Worm (Caenorhabditis elegans) whole organism, L4 larva: Measurements from ENCODE around the gene myrf-2.
A peak's percentile ranks its signal among the peaks of the same experiment; 100 is the strongest.

Experiments
- F10B5.3 ChIP-seq: sonication (generic microtip); optimal IDR thresholded peaks from 2 replicates; lab custom pipeline; 2016; ENCODE audit warnings: mild to moderate bottlenecking, missing genetic modification characterization, missing compliant biosample characterization
- F26F4.8 ChIP-seq: fragments of 200-800 bp; sonication (Bioruptor generic); conservative IDR thresholded peaks from 2 replicates; pipeline ENCODE4 v1.3.6; 2022; ENCODE audit warnings: missing genetic modification characterization, missing compliant biosample characterization
- F37D6.2 ChIP-seq: sonication (generic microtip); optimal IDR thresholded peaks from 2 replicates; lab custom pipeline; 2016; ENCODE audit warnings: mild to moderate bottlenecking, missing genetic modification characterization, missing compliant biosample characterization
- F44E2.7 ChIP-seq: fragments of 200-800 bp; sonication (Bioruptor generic); IDR thresholded peaks from 2 replicates; pipeline ENCODE4 v2.1.2; 2022; ENCODE audit warnings: missing genetic modification characterization, missing compliant biosample characterization
- R02D3.7 ChIP-seq: fragments of 150-350 bp; sonication (generic microtip); optimal IDR thresholded peaks from 3 replicates; lab custom pipeline; 2014; ENCODE audit warnings: missing biosample characterization, missing genetic modification characterization
- T20F7.1 ChIP-seq: fragments of 200-800 bp; sonication (Bioruptor generic); optimal IDR thresholded peaks from 2 replicates; lab custom pipeline; 2018; ENCODE audit warnings: mild to moderate bottlenecking, missing genetic modification characterization, missing compliant biosample characterization
- T26A8.4 ChIP-seq: fragments of 200-800 bp; sonication (Bioruptor generic); IDR thresholded peaks from 2 replicates; pipeline ENCODE4 v1.3.6; 2022; ENCODE audit warnings: missing genetic modification characterization, missing compliant biosample characterization
- Y105C5A.15 ChIP-seq: fragments of 200-800 bp; sonication (Bioruptor generic); IDR thresholded peaks from 2 replicates; pipeline ENCODE4 v1.3.6; 2022; ENCODE audit warnings: missing genetic modification characterization, missing compliant biosample characterization
- Y75B8A.6 ChIP-seq: fragments of 200-800 bp; sonication (Bioruptor generic); IDR thresholded peaks from 2 replicates; pipeline ENCODE4 v1.3.6; 2022; ENCODE audit warnings: missing genetic modification reagents, missing genetic modification characterization, missing compliant biosample characterization
- ama-1 ChIP-seq: fragments of 150-350 bp; optimal IDR thresholded peaks from 2 replicates; lab custom pipeline; 2014; ENCODE audit warnings: inconsistent platforms, mixed read lengths
- arid-1 ChIP-seq: fragments of 200-800 bp; sonication (Bioruptor generic); conservative IDR thresholded peaks from 2 replicates; pipeline ENCODE4 v1.3.6; 2022; ENCODE audit warnings: missing genetic modification reagents, missing genetic modification characterization, missing compliant biosample characterization
- ceh-32 ChIP-seq: sonication (generic microtip); optimal IDR thresholded peaks from 2 replicates; lab custom pipeline; 2016; ENCODE audit warnings: mild to moderate bottlenecking, missing genetic modification characterization, missing compliant biosample characterization; ENCODE audit not compliant: poor library complexity
- ceh-62 ChIP-seq: sonication (generic microtip); optimal IDR thresholded peaks from 2 replicates; lab custom pipeline; 2017; ENCODE audit warnings: missing biosample characterization, missing genetic modification characterization
- ces-1 ChIP-seq: fragments of 150-350 bp; sonication (generic microtip); optimal IDR thresholded peaks from 4 replicates; lab custom pipeline; 2014; ENCODE audit warnings: missing biosample characterization, missing genetic modification reagents, missing genetic modification characterization
- daf-16 ChIP-seq, 3 experiments: sonication (generic microtip); optimal IDR thresholded peaks; 2 replicates each; lab custom pipeline; 2016 to 2017; ENCODE audit warnings: missing genetic modification characterization in 3 of 3, missing genetic modification reagents in 3 of 3, mild to moderate bottlenecking in 2 of 3, missing compliant biosample characterization in 2 of 3, missing biosample characterization in 1 of 3, moderate library complexity in 1 of 3
- dmd-9 ChIP-seq: fragments of 200-800 bp; sonication (Bioruptor generic); IDR thresholded peaks from 2 replicates; pipeline ENCODE4 v1.3.6; 2022; ENCODE audit warnings: missing genetic modification reagents, missing genetic modification characterization, missing compliant biosample characterization
- dpl-1 ChIP-seq: fragments of 150-350 bp; optimal IDR thresholded peaks from 2 replicates; lab custom pipeline; 2014; ENCODE audit warnings: missing biosample characterization, missing genetic modification reagents, missing genetic modification characterization
- fos-1 ChIP-seq: fragments of 150-350 bp; optimal IDR thresholded peaks from 2 replicates; lab custom pipeline; 2014; ENCODE audit warnings: missing biosample characterization, missing genetic modification characterization
- gei-8 ChIP-seq: fragments of 200-800 bp; sonication (Bioruptor generic); optimal IDR thresholded peaks from 2 replicates; lab custom pipeline; 2018; ENCODE audit warnings: mild to moderate bottlenecking, missing genetic modification characterization, missing compliant biosample characterization
- hif-1 ChIP-seq, 2 experiments: sonication (generic microtip); optimal IDR thresholded peaks; 2 replicates each; lab custom pipeline; 2016 to 2017; ENCODE audit warnings: missing compliant biosample characterization in 2 of 2, missing genetic modification characterization in 2 of 2, missing genetic modification reagents in 2 of 2, missing genotype in 2 of 2, mild to moderate bottlenecking in 1 of 2
- hlh-11 ChIP-seq: fragments of 200-800 bp; sonication (Bioruptor generic); optimal IDR thresholded peaks from 2 replicates; lab custom pipeline; 2018; ENCODE audit warnings: mild to moderate bottlenecking, missing genetic modification characterization, missing compliant biosample characterization
- hlh-30 ChIP-seq: sonication (generic microtip); optimal IDR thresholded peaks from 2 replicates; lab custom pipeline; 2017; ENCODE audit warnings: antibody characterized with exemption, mild to moderate bottlenecking, missing genetic modification characterization, missing compliant biosample characterization; ENCODE audit not compliant: insufficient read depth
- hmg-1.1 ChIP-seq: fragments of 200-800 bp; sonication (Bioruptor generic); IDR thresholded peaks from 2 replicates; pipeline ENCODE4 v1.3.6; 2022; ENCODE audit warnings: missing genetic modification reagents, missing genetic modification characterization, missing compliant biosample characterization
- lim-7 ChIP-seq: fragments of 200-800 bp; sonication (Bioruptor generic); IDR thresholded peaks from 2 replicates; pipeline ENCODE4 v1.3.6; 2022; ENCODE audit warnings: missing genetic modification characterization, missing compliant biosample characterization
- lin-1 ChIP-seq: fragments of 200-800 bp; sonication (Bioruptor generic); IDR thresholded peaks from 2 replicates; pipeline ENCODE4 v1.3.6; 2022; ENCODE audit warnings: missing genetic modification reagents, missing genetic modification characterization, missing compliant biosample characterization
- lin-13 ChIP-seq: fragments of 150-350 bp; optimal IDR thresholded peaks from 2 replicates; lab custom pipeline; 2014; ENCODE audit warnings: missing biosample characterization, missing genetic modification reagents, missing genetic modification characterization
- lin-15B ChIP-seq: fragments of 150-350 bp; sonication (generic microtip); optimal IDR thresholded peaks from 3 replicates; lab custom pipeline; 2014; ENCODE audit warnings: missing biosample characterization, missing genetic modification characterization
- lin-29 ChIP-seq: fragments of 200-800 bp; sonication (Bioruptor generic); IDR thresholded peaks from 2 replicates; pipeline ENCODE4 v1.3.6; 2022; ENCODE audit warnings: missing genetic modification reagents, missing genetic modification characterization, missing compliant biosample characterization
- lir-3 ChIP-seq: sonication (generic microtip); optimal IDR thresholded peaks from 2 replicates; lab custom pipeline; 2016; ENCODE audit warnings: mild to moderate bottlenecking, missing genetic modification characterization, missing compliant biosample characterization
- madf-9 ChIP-seq: fragments of 200-800 bp; sonication (Bioruptor generic); conservative IDR thresholded peaks from 2 replicates; pipeline ENCODE4 v1.3.6; 2022; ENCODE audit warnings: missing genetic modification reagents, missing genetic modification characterization, missing compliant biosample characterization
- mep-1 ChIP-seq: fragments of 150-350 bp; sonication (generic microtip); optimal IDR thresholded peaks from 3 replicates; lab custom pipeline; 2014; ENCODE audit warnings: missing biosample characterization, missing genetic modification characterization
- mes-2 ChIP-seq: sonication (generic microtip); optimal IDR thresholded peaks from 2 replicates; lab custom pipeline; 2016; ENCODE audit warnings: missing genotype, mild to moderate bottlenecking, missing genetic modification characterization, missing compliant biosample characterization; ENCODE audit not compliant: poor library complexity, severe bottlenecking
- nhr-10 ChIP-seq: fragments of 150-350 bp; optimal IDR thresholded peaks from 2 replicates; lab custom pipeline; 2014; ENCODE audit warnings: missing biosample characterization, missing genetic modification characterization
- nhr-11 ChIP-seq: fragments of 150-350 bp; optimal IDR thresholded peaks from 2 replicates; lab custom pipeline; 2014; ENCODE audit warnings: missing biosample characterization, missing genetic modification characterization
- nhr-237 ChIP-seq: sonication (generic microtip); optimal IDR thresholded peaks from 2 replicates; lab custom pipeline; 2017; ENCODE audit warnings: missing biosample characterization, missing genetic modification characterization
- nhr-48 ChIP-seq: sonication (generic microtip); optimal IDR thresholded peaks from 2 replicates; lab custom pipeline; 2016; ENCODE audit warnings: mild to moderate bottlenecking, missing genetic modification characterization, missing compliant biosample characterization
- nhr-6 ChIP-seq: fragments of 150-350 bp; optimal IDR thresholded peaks from 2 replicates; lab custom pipeline; 2014; ENCODE audit warnings: missing biosample characterization, missing genetic modification characterization
- pha-4 ChIP-seq, 2 experiments: fragments of 150-350 bp in 1 of 2; fragments of 200-800 bp in 1 of 2; sonication (Bioruptor generic) in 1 of 2; IDR thresholded peaks in 1 of 2; optimal IDR thresholded peaks in 1 of 2; 2 replicates each; pipeline versions ENCODE4 v1.3.6 to Lab custom; 2014 to 2022; ENCODE audit warnings: missing genetic modification characterization in 2 of 2, missing genetic modification reagents in 2 of 2, missing biosample characterization in 1 of 2, missing compliant biosample characterization in 1 of 2
- rbr-2 ChIP-seq: sonication (generic microtip); optimal IDR thresholded peaks from 2 replicates; lab custom pipeline; 2016; ENCODE audit warnings: missing genotype, missing genetic modification characterization, missing compliant biosample characterization
- saeg-2 ChIP-seq: fragments of 200-800 bp; sonication (Bioruptor generic); IDR thresholded peaks from 2 replicates; pipeline ENCODE4 v1.3.6; 2022; ENCODE audit warnings: missing genetic modification reagents, missing genetic modification characterization, missing compliant biosample characterization
- set-16 ChIP-seq: fragments of 200-800 bp; sonication (Bioruptor generic); IDR thresholded peaks from 2 replicates; pipeline ENCODE4 v1.3.6; 2022; ENCODE audit warnings: missing genetic modification reagents, missing genetic modification characterization, missing compliant biosample characterization
- skn-1 ChIP-seq: fragments of 150-350 bp; optimal IDR thresholded peaks from 2 replicates; lab custom pipeline; 2014; ENCODE audit warnings: missing biosample characterization, missing genetic modification characterization
- spr-1 ChIP-seq: sonication (generic microtip); optimal IDR thresholded peaks from 2 replicates; lab custom pipeline; 2016; ENCODE audit warnings: mild to moderate bottlenecking, missing genetic modification characterization, missing compliant biosample characterization
- tra-1 ChIP-seq: fragments of 200-800 bp; sonication (Bioruptor generic); IDR thresholded peaks from 2 replicates; pipeline ENCODE4 v1.3.6; 2022; ENCODE audit warnings: missing genetic modification reagents, missing genetic modification characterization, missing compliant biosample characterization
- unc-130 ChIP-seq: sonication (generic microtip); optimal IDR thresholded peaks from 2 replicates; lab custom pipeline; 2016; ENCODE audit warnings: missing genetic modification reagents, missing genetic modification characterization, missing compliant biosample characterization
- unc-62 ChIP-seq, 3 experiments: fragments of 150-350 bp in 1 of 3; sonication (generic microtip); optimal IDR thresholded peaks in 2 of 3; peaks in 1 of 3; 1 replicate in 1 of 3; 2 replicates in 2 of 3; lab custom pipeline; 2014 to 2017; ENCODE audit warnings: missing biosample characterization in 3 of 3, missing genetic modification characterization in 3 of 3, missing genetic modification reagents in 3 of 3, missing genotype in 1 of 3
- vab-7 ChIP-seq: fragments of 200-800 bp; sonication (Bioruptor generic); IDR thresholded peaks from 2 replicates; pipeline ENCODE4 v1.3.6; 2022; ENCODE audit warnings: missing genetic modification reagents, missing genetic modification characterization, missing compliant biosample characterization
- zfp-3 ChIP-seq: fragments of 200-800 bp; sonication (Bioruptor generic); conservative IDR thresholded peaks from 2 replicates; pipeline ENCODE4 v1.3.6; 2022; ENCODE audit warnings: missing genetic modification reagents, missing genetic modification characterization, missing compliant biosample characterization
- zip-11 ChIP-seq: fragments of 200-800 bp; sonication (Bioruptor generic); IDR thresholded peaks from 2 replicates; pipeline ENCODE4 v1.3.6; 2022; ENCODE audit warnings: missing genetic modification characterization, missing compliant biosample characterization

Gene myrf-2

DNA sequence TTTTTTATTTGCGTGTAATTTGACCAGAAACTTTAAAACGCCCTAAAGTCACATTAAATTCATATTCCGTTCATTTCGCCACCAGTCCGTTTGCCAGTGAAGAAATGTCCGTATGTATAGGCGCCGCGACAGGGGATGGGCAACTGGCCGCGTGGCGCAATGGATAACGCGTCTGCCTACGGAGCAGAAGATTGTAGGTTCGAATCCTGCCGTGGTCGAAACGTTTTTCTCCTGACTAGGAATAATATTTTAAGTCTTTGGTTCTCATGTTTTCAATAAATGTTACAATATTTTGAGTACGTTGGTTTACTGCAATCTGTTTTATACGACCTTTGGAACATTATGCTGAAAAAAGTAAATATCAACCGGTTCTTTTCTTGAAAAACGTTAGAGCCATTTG, 49.2 kb downstream of the myrf-2 start (continued):
- peak; percentile 93 for TF ChIP-seq F44E2.7
- TF ChIP-seq T20F7.1 (GFP tag; lab: Kevin White, UChicago), result no peak
- peak; percentile 85 for TF ChIP-seq vab-7
- TF ChIP-seq R02D3.7 (tag; lab: Kevin White, UChicago), result no peak
- TF ChIP-seq ama-1 (lab: Kevin White, UChicago), result no peak
- 0 out of 2 replicates have a peak, but pooled peaks have one; percentile 63 for TF ChIP-seq lin-29 (GFP tag; lab: Robert Waterston, UW)
- TF ChIP-seq Y105C5A.15 (GFP tag; lab: Robert Waterston, UW), result peak; percentile 79; the same call in 1 of the 2 replicates
- TF ChIP-seq hlh-30 (tag; lab: Kevin White, UChicago), result peak; percentile 69
- peak; percentile 85 for TF ChIP-seq lir-3 (tag; lab: Kevin White, UChicago)
- TF ChIP-seq nhr-48, result peak; percentile 64
- peak; percentile 59 for TF ChIP-seq hlh-11 (tag; lab: Kevin White, UChicago)
- peak; percentile 70 for TF ChIP-seq F10B5.3 (tag; lab: Kevin White, UChicago)
- peak in 1 of 2 experiments; percentile 6 for TF ChIP-seq hif-1 (tag; optimal IDR thresholded peaks at IDR 0.05; lab: Kevin White, UChicago)
- TF ChIP-seq rbr-2 (tag; lab: Kevin White, UChicago), result peak; percentile 64
- TF ChIP-seq nhr-11 (tag; lab: Kevin White, UChicago), result peak; percentile 47
- TF ChIP-seq ces-1 (GFP tag; lab: Kevin White, UChicago), result peak; percentile 5
- peak; percentile 72 for TF ChIP-seq gei-8 (GFP tag; lab: Kevin White, UChicago)
- no peak for TF ChIP-seq lin-15B (tag; lab: Kevin White, UChicago)
- TF ChIP-seq hmg-1.1 (GFP tag; lab: Robert Waterston, UW), result peak; percentile 84
- TF ChIP-seq spr-1 (tag; lab: Kevin White, UChicago), result peak; percentile 67
- TF ChIP-seq mes-2 (tag; lab: Kevin White, UChicago), result peak; percentile 79
- peak; percentile 47 for TF ChIP-seq unc-130
- TF ChIP-seq lin-13, result no peak
- peak; percentile 78 for TF ChIP-seq madf-9 (GFP tag; lab: Robert Waterston, UW)
- TF ChIP-seq nhr-10 (tag; lab: Kevin White, UChicago), result no peak
- TF ChIP-seq set-16, result peak; percentile 26; the same call in 1 of the 2 replicates
- peak; percentile 58 for TF ChIP-seq mep-1 (tag; lab: Kevin White, UChicago)
- TF ChIP-seq pha-4 (GFP tag; IDR thresholded peaks at IDR 0.05; lab: Robert Waterston, UW), result peak; percentile 85
- no peak for TF ChIP-seq pha-4 (tag; optimal IDR thresholded peaks at IDR 0.05; lab: Kevin White, UChicago)
- peak; percentile 5 for TF ChIP-seq nhr-6 (tag; lab: Kevin White, UChicago)
- TF ChIP-seq zfp-3, result no peak
- no peak for TF ChIP-seq ceh-62 (tag; lab: Kevin White, UChicago)
- peak; percentile 73; the same call in 1 of the 2 replicates for TF ChIP-seq F26F4.8 (GFP tag; lab: Robert Waterston, UW)
- TF ChIP-seq lin-1 (GFP tag; lab: Robert Waterston, UW), result peak; percentile 75
- TF ChIP-seq daf-16 (GFP tag; optimal IDR thresholded peaks at IDR 0.05; lab: Kevin White, UChicago), result peak; percentile 65 to 87
- TF ChIP-seq daf-16 (tag; optimal IDR thresholded peaks at IDR 0.05; lab: Kevin White, UChicago), result peak; percentile 49
- TF ChIP-seq T26A8.4 (GFP tag; lab: Robert Waterston, UW), result peak; percentile 84
- no peak for TF ChIP-seq fos-1
- peak; percentile 68 for TF ChIP-seq F37D6.2 (tag; lab: Kevin White, UChicago)
- TF ChIP-seq Y75B8A.6 (GFP tag; lab: Robert Waterston, UW), result peak; percentile 74
- peak; percentile 90 for TF ChIP-seq lim-7 (GFP tag; lab: Robert Waterston, UW)
- TF ChIP-seq dmd-9, result peak; percentile 84
- peak; percentile 84 for TF ChIP-seq tra-1 (GFP tag; lab: Robert Waterston, UW)
- TF ChIP-seq arid-1 (GFP tag; lab: Robert Waterston, UW), result peak; percentile 90
- TF ChIP-seq ceh-32, result peak; percentile 58
- TF ChIP-seq saeg-2, result 0 out of 2 replicates have a peak, but pooled peaks have one; percentile 24
- peak; percentile 17 for TF ChIP-seq dpl-1 (GFP tag; lab: Kevin White, UChicago)
- TF ChIP-seq unc-62 (GFP tag; optimal IDR thresholded peaks at IDR 0.05 in 1 of 2; lab: Kevin White, UChicago), result peak in 1 of 2 experiments; percentile 67
- no peak for TF ChIP-seq unc-62 (tag; optimal IDR thresholded peaks at IDR 0.05; lab: Kevin White, UChicago)
- TF ChIP-seq nhr-237 (tag; lab: Kevin White, UChicago), result no peak
- no peak for TF ChIP-seq zip-11 (GFP tag; lab: Robert Waterston, UW)
- TF ChIP-seq skn-1 (tag; lab: Kevin White, UChicago), result no peak
